Fruit fly (Drosophila melanogaster) whole organism, pupa: ENCODE measurements around the gene lawc.

ENCODE experiments used
- CG10348 ChIP-seq: fragments of 200-800 bp; sonication (Bioruptor generic); IDR thresholded peaks from 2 replicates; pipeline ENCODE4 v1.3.6; 2022; ENCODE audit warnings: missing biosample characterization, missing genetic modification characterization
- CG12605 ChIP-seq: fragments of 200-800 bp; sonication (Bioruptor generic); IDR thresholded peaks from 2 replicates; pipeline ENCODE4 v1.3.6; 2022; ENCODE audit warnings: missing biosample characterization, missing genetic modification characterization
- CG13204 ChIP-seq: fragments of 200-800 bp; sonication (Bioruptor generic); optimal IDR thresholded peaks from 2 replicates; lab custom pipeline; 2018; ENCODE audit warnings: missing biosample characterization, mild to moderate bottlenecking, missing genetic modification characterization, moderate library complexity
- CG14655 ChIP-seq: fragments of 200-800 bp; sonication (Bioruptor generic); optimal IDR thresholded peaks from 3 replicates; lab custom pipeline; 2017; ENCODE audit warnings: mild to moderate bottlenecking, missing biosample characterization, missing genetic modification reagents, missing genetic modification characterization
- CG15710 ChIP-seq: fragments of 200-800 bp; sonication (Bioruptor generic); optimal IDR thresholded peaks from 2 replicates; lab custom pipeline; 2018; ENCODE audit warnings: missing biosample characterization, mild to moderate bottlenecking, missing genetic modification characterization, moderate library complexity
- CG17806 ChIP-seq: fragments of 200-800 bp; sonication (Bioruptor generic); optimal IDR thresholded peaks from 2 replicates; lab custom pipeline; 2018; ENCODE audit warnings: missing biosample characterization, mild to moderate bottlenecking, missing genetic modification characterization, moderate library complexity
- CG32121 ChIP-seq: fragments of 200-800 bp; sonication (Bioruptor generic); IDR thresholded peaks from 2 replicates; pipeline ENCODE4 v1.3.6; 2022; ENCODE audit warnings: missing biosample characterization, missing genetic modification characterization
- CG34367 ChIP-seq: fragments of 200-800 bp; sonication (Bioruptor generic); optimal IDR thresholded peaks from 2 replicates; lab custom pipeline; 2018; ENCODE audit warnings: missing biosample characterization, mild to moderate bottlenecking, missing genetic modification characterization
- CG4496 ChIP-seq: fragments of 200-800 bp; sonication (Bioruptor generic); IDR thresholded peaks from 3 replicates; pipeline ENCODE4 v1.3.6; 2022; ENCODE audit warnings: missing biosample characterization, missing genetic modification characterization
- CG8159 ChIP-seq: fragments of 200-800 bp; sonication (Bioruptor generic); optimal IDR thresholded peaks from 3 replicates; lab custom pipeline; 2018; ENCODE audit warnings: missing biosample characterization, mild to moderate bottlenecking, missing genetic modification characterization, moderate library complexity
- CG8301 ChIP-seq: fragments of 200-800 bp; sonication (Bioruptor generic); optimal IDR thresholded peaks from 2 replicates; lab custom pipeline; 2018; ENCODE audit warnings: missing biosample characterization, mild to moderate bottlenecking, missing genetic modification characterization
- CG9948 ChIP-seq: fragments of 200-800 bp; sonication (Bioruptor generic); optimal IDR thresholded peaks from 2 replicates; lab custom pipeline; 2018; ENCODE audit warnings: missing biosample characterization, mild to moderate bottlenecking, missing genetic modification characterization, moderate library complexity
- D1 ChIP-seq: fragments of 200-800 bp; sonication (Bioruptor generic); optimal IDR thresholded peaks from 2 replicates; lab custom pipeline; 2018; ENCODE audit warnings: missing biosample characterization, mild to moderate bottlenecking, missing genetic modification characterization, moderate library complexity
- EcR ChIP-seq: fragments of 200-800 bp; sonication (Bioruptor generic); optimal IDR thresholded peaks from 3 replicates; lab custom pipeline; 2019; ENCODE audit warnings: missing biosample characterization, missing genetic modification characterization, mild to moderate bottlenecking, moderate library complexity, missing genetic modification reagents
- Ets98B ChIP-seq: fragments of 200-800 bp; sonication (Bioruptor generic); IDR thresholded peaks from 2 replicates; pipeline ENCODE4 v1.3.6; 2022; ENCODE audit warnings: missing biosample characterization, missing genetic modification characterization
- Pif1A ChIP-seq: fragments of 200-800 bp; sonication (Bioruptor generic); optimal IDR thresholded peaks from 3 replicates; lab custom pipeline; 2016; ENCODE audit warnings: missing biosample characterization, missing genetic modification characterization
- Pif1B ChIP-seq: fragments of 200-800 bp; sonication (Bioruptor generic); optimal IDR thresholded peaks from 3 replicates; lab custom pipeline; 2016; ENCODE audit warnings: missing biosample characterization, missing genetic modification characterization
- Snoo ChIP-seq: fragments of 200-800 bp; sonication (Bioruptor generic); optimal IDR thresholded peaks from 3 replicates; lab custom pipeline; 2017; ENCODE audit warnings: missing biosample characterization, mild to moderate bottlenecking, missing genetic modification characterization, inconsistent platforms
- fd96Ca ChIP-seq: fragments of 200-800 bp; sonication (Bioruptor generic); IDR thresholded peaks from 3 replicates; pipeline ENCODE4 v1.3.6; 2022; ENCODE audit warnings: missing biosample characterization, missing genetic modification characterization
- gl ChIP-seq: fragments of 200-800 bp; sonication (Bioruptor generic); optimal IDR thresholded peaks from 2 replicates; lab custom pipeline; 2018; ENCODE audit warnings: missing biosample characterization, mild to moderate bottlenecking, missing genetic modification characterization
- rn ChIP-seq: fragments of 200-800 bp; sonication (Bioruptor generic); IDR thresholded peaks from 2 replicates; pipeline ENCODE4 v1.3.6; 2022; ENCODE audit warnings: missing biosample characterization, missing genetic modification characterization

The lawc gene

dm6 chrX:8452163-8452562, 40.7 kb upstream of the lawc start:
- no peak for TF ChIP-seq CG4496
- no peak for TF ChIP-seq CG10348 (GFP tag; lab: Robert Waterston, UW)
- TF ChIP-seq CG34367 (tag; lab: Kevin White, UChicago) = no peak
- TF ChIP-seq Snoo (tag; lab: Kevin White, UChicago) = no peak
- TF ChIP-seq rn (GFP tag; lab: Robert Waterston, UW) = no peak
- no peak for TF ChIP-seq D1 (tag; lab: Kevin White, UChicago)
- no peak for TF ChIP-seq CG17806 (tag; lab: Kevin White, UChicago)
- no peak for TF ChIP-seq Ets98B (GFP tag; lab: Robert Waterston, UW)
- no peak for TF ChIP-seq Pif1A
- no peak for TF ChIP-seq CG12605 (GFP tag; lab: Robert Waterston, UW)
- no peak for TF ChIP-seq fd96Ca (GFP tag; lab: Robert Waterston, UW)
- no peak for TF ChIP-seq EcR (GFP tag; lab: Kevin White, UChicago)
- no peak for TF ChIP-seq CG9948 (tag; lab: Kevin White, UChicago)
- no peak for TF ChIP-seq CG13204 (GFP tag; lab: Kevin White, UChicago)
- no peak for TF ChIP-seq CG15710
- no peak for TF ChIP-seq Pif1B (GFP tag; lab: Kevin White, UChicago)
- TF ChIP-seq CG8301 = no peak

- TF ChIP-seq CG15710 = no peak
- TF ChIP-seq fd96Ca (GFP tag; lab: Robert Waterston, UW) = no peak
- no peak for TF ChIP-seq CG17806 (tag; lab: Kevin White, UChicago)
- no peak for TF ChIP-seq Pif1A
- TF ChIP-seq CG8301 = no peak
- no peak for TF ChIP-seq CG13204 (GFP tag; lab: Kevin White, UChicago)
- TF ChIP-seq CG14655 (GFP tag; lab: Kevin White, UChicago) = no peak
- TF ChIP-seq CG12605 (GFP tag; lab: Robert Waterston, UW) = no peak
These were observed 38.9 kb upstream of the lawc start for dm6 chrX:8450214-8450904.

dm6 chrX:8448171-8448570, 36.7 kb upstream of the lawc start:
- TF ChIP-seq CG9948 (tag; lab: Kevin White, UChicago) (no peak), gl (tag; lab: Kevin White, UChicago) (no peak), CG32121 (GFP tag; lab: Robert Waterston, UW) (no peak), CG12605 (GFP tag; lab: Robert Waterston, UW) (no peak), Ets98B (GFP tag; lab: Robert Waterston, UW) (no peak), CG34367 (tag; lab: Kevin White, UChicago) (no peak), CG8301 (no peak), CG8159 (tag; lab: Kevin White, UChicago) (no peak), CG4496 (no peak)

dm6 chrX:8447166-8447565, 35.7 kb upstream of the lawc start:
- TF ChIP-seq EcR (GFP tag; lab: Kevin White, UChicago) (no peak), CG12605 (GFP tag; lab: Robert Waterston, UW) (no peak), Pif1B (GFP tag; lab: Kevin White, UChicago) (no peak), CG13204 (GFP tag; lab: Kevin White, UChicago) (no peak), CG17806 (tag; lab: Kevin White, UChicago) (no peak), Snoo (tag; lab: Kevin White, UChicago) (no peak)

- TF ChIP-seq CG13204 (GFP tag; lab: Kevin White, UChicago) (no peak), Ets98B (GFP tag; lab: Robert Waterston, UW) (no peak), D1 (tag; lab: Kevin White, UChicago) (no peak), CG15710 (no peak), CG8159 (tag; lab: Kevin White, UChicago) (peak; percentile 33), rn (GFP tag; lab: Robert Waterston, UW) (no peak)
- TF ChIP-seq, all 21 proteins: peak for 1
These were observed 33.6 kb upstream of the lawc start for dm6 chrX:8444883-8445572.

- TF ChIP-seq Pif1B (GFP tag; lab: Kevin White, UChicago) = no peak
- no peak for TF ChIP-seq rn (GFP tag; lab: Robert Waterston, UW)
- TF ChIP-seq CG4496 = no peak
- TF ChIP-seq CG32121 (GFP tag; lab: Robert Waterston, UW) = no peak
- TF ChIP-seq EcR (GFP tag; lab: Kevin White, UChicago) = no peak
- TF ChIP-seq CG17806 (tag; lab: Kevin White, UChicago) = no peak
- TF ChIP-seq CG14655 (GFP tag; lab: Kevin White, UChicago) = no peak
- no peak for TF ChIP-seq CG12605 (GFP tag; lab: Robert Waterston, UW)
- TF ChIP-seq CG15710 = no peak
- no peak for TF ChIP-seq CG8301
- TF ChIP-seq Pif1A = no peak
- TF ChIP-seq CG10348 (GFP tag; lab: Robert Waterston, UW) = no peak
- TF ChIP-seq CG9948 (tag; lab: Kevin White, UChicago) = no peak
- TF ChIP-seq Ets98B (GFP tag; lab: Robert Waterston, UW) = no peak
- no peak for TF ChIP-seq fd96Ca (GFP tag; lab: Robert Waterston, UW)
- no peak for TF ChIP-seq CG8159 (tag; lab: Kevin White, UChicago)
These were observed 32.8 kb upstream of the lawc start for dm6 chrX:8444279-8444678.
